Worm (Caenorhabditis elegans): Measurements from ENCODE around the gene K08D9.9.

K08D9.9 gene

DNA sequence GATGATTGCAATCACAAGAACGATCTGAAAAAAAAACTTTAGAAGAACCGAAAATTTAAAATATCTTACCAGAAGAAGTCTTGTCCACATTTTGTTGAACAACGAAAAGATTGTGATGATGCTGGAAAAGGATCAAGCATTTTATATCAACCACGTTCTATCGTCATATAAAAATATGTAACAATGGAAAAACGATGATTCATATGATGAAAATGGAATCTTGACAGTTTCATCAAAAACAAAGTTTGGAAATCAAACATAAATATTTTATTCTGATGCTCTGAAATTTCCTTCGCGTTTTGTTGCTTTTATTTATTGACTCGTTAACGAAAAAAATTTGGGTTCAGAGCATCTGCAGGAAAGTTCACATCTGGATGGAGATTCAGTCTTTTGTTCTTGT is at the start of gene K08D9.9, which contains the start of gene str-16:
Gene K08D9.9, minus strand, starts transcription at position 101 of the 400 bp plus-strand sequence.
Gene str-16, plus strand, starts transcription at position 266 of the 400 bp plus-strand sequence.
- TF ChIP-seq ztf-4 (tag; optimal IDR thresholded peaks at IDR 0.05) (no peak), pha-4 (tag; optimal IDR thresholded peaks at IDR 0.05) (no peak), eor-1 (tag; optimal IDR thresholded peaks at IDR 0.05) (no peak), lin-15B (tag; optimal IDR thresholded peaks at IDR 0.05) (no peak), nhr-25 (tag; optimal IDR thresholded peaks at IDR 0.05) (no peak), sea-2 (GFP tag; optimal IDR thresholded peaks at IDR 0.05) (no peak), nfya-1 (tag; optimal IDR thresholded peaks at IDR 0.05; ENCODE audit: insufficient read depth) (no peak), elt-1 (tag; optimal IDR thresholded peaks at IDR 0.05) (no peak), mdl-1 (tag; optimal IDR thresholded peaks at IDR 0.05) (no peak), nhr-12 (tag; optimal IDR thresholded peaks at IDR 0.05) (no peak), snpc-4 (tag; optimal IDR thresholded peaks at IDR 0.05) (no peak), ceh-16 (tag; optimal IDR thresholded peaks at IDR 0.05) (no peak), unc-62 (GFP tag; optimal IDR thresholded peaks at IDR 0.05) (no peak), unc-39 (tag; optimal IDR thresholded peaks at IDR 0.05) (no peak)

DNA sequence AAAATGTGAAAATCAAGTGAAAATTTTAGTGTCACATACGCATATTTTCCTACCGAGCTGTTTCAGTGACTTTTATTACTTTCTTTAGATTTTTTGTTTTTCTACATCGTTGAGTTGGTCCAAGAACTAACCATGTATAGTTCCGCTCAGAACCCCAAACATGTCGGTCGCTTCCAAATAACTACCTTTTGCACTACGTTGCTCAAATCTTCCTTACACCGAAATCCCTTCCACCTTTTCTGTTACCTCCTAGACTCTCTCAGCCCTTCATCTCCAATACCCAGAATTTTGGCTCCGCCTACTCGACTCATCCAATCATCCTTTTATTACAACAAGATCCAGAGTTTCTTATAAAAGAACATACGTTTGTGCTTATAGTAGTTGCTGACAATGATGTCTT is 48.1 kb upstream of the K08D9.9 start, which contains the start of gene F35F10.5:
Gene F35F10.5, plus strand, starts transcription at position 301 of the 400 bp plus-strand sequence.
- TF ChIP-seq elt-3 (tag; optimal IDR thresholded peaks at IDR 0.05) (no peak), mml-1 (tag; optimal IDR thresholded peaks at IDR 0.05) (no peak), fkh-10 (GFP tag; optimal IDR thresholded peaks at IDR 0.05) (no peak), sea-2 (GFP tag; optimal IDR thresholded peaks at IDR 0.05) (no peak), nfya-1 (tag; optimal IDR thresholded peaks at IDR 0.05; ENCODE audit: insufficient read depth) (no peak), aly-2 (tag; optimal IDR thresholded peaks at IDR 0.05) (no peak), snpc-4 (tag; optimal IDR thresholded peaks at IDR 0.05) (no peak), zag-1 (tag; optimal IDR thresholded peaks at IDR 0.05) (no peak), nhr-67 (tag; optimal IDR thresholded peaks at IDR 0.05) (no peak)

DNA sequence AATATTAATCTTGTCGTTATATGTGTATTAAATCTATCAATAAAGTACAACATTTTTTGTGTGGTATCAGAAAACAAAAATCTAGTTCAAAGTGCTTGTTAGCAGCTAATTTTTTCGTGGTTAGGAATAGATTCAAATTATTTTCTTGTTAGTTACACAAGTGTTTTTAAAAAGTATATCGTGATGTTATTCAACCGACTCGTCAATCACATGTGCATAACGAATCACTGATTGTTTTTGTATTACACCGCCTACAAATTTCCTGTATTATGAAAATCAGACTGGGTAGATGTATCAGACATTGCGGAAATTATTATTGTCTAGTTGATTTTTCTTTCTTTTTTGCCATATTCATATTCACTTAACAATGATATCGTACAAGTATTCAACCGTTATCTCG is 46.4 kb upstream of the K08D9.9 start, which contains the start of gene str-64:
Gene str-64, plus strand, starts transcription at position 301 of the 400 bp plus-strand sequence.
- no peak for TF ChIP-seq ceh-9 (tag; optimal IDR thresholded peaks at IDR 0.05)
- no peak for TF ChIP-seq nfya-1 (tag; optimal IDR thresholded peaks at IDR 0.05; ENCODE audit: insufficient read depth)
- no peak for TF ChIP-seq mml-1 (tag; optimal IDR thresholded peaks at IDR 0.05)
- no peak for TF ChIP-seq sea-2 (GFP tag; optimal IDR thresholded peaks at IDR 0.05)
- no peak for TF ChIP-seq elt-3 (tag; optimal IDR thresholded peaks at IDR 0.05)
- no peak for TF ChIP-seq snpc-4 (tag; optimal IDR thresholded peaks at IDR 0.05)
- no peak for TF ChIP-seq fos-1 (tag; optimal IDR thresholded peaks at IDR 0.05)
- no peak for TF ChIP-seq eor-1 (tag; optimal IDR thresholded peaks at IDR 0.05)
- TF ChIP-seq lin-15B (tag; optimal IDR thresholded peaks at IDR 0.05): no peak
- no peak for TF ChIP-seq elt-2 (tag; optimal IDR thresholded peaks at IDR 0.05)
- TF ChIP-seq fkh-10 (GFP tag; optimal IDR thresholded peaks at IDR 0.05): no peak
- no peak for TF ChIP-seq aly-2 (tag; optimal IDR thresholded peaks at IDR 0.05)
- TF ChIP-seq nhr-11 (tag; optimal IDR thresholded peaks at IDR 0.05): no peak
- no peak for TF ChIP-seq ztf-11 (tag; optimal IDR thresholded peaks at IDR 0.05)
- no peak for TF ChIP-seq mdl-1 (tag; optimal IDR thresholded peaks at IDR 0.05)
- TF ChIP-seq egl-5 (tag; optimal IDR thresholded peaks at IDR 0.05): no peak

DNA sequence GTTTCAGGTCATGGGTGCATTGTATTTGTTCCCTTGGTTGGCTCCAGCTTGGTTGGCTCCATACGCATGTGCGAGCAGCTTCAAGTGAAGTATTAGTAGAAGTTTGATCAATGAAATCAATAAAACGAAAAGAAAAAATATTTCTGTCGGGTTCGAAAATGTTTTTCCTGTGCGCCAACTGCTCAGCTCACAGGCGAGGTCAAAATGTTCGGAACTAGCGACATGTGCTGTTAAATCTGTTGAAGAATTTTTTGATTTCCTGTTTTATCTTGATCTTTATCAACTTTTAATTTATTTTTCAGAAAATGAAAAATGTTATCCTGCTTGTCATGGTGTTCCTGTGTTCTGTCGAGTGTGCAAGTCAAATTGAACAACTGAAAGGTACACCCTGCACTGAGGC is 45.0 kb upstream of the K08D9.9 start, which contains the start of gene T28A11.25:
Gene T28A11.25, plus strand, starts transcription at position 301 of the 400 bp plus-strand sequence.
- no peak for TF ChIP-seq elt-3 (tag; optimal IDR thresholded peaks at IDR 0.05)
- no peak for TF ChIP-seq elt-1 (tag; optimal IDR thresholded peaks at IDR 0.05)
- no peak for TF ChIP-seq unc-62 (GFP tag; optimal IDR thresholded peaks at IDR 0.05)
- TF ChIP-seq nfya-1 (tag; optimal IDR thresholded peaks at IDR 0.05; ENCODE audit: insufficient read depth): no peak
- no peak for TF ChIP-seq ZK546.5 (tag; optimal IDR thresholded peaks at IDR 0.05)
- TF ChIP-seq elt-2 (tag; optimal IDR thresholded peaks at IDR 0.05): no peak
- TF ChIP-seq ztf-4 (tag; optimal IDR thresholded peaks at IDR 0.05): no peak
- no peak for TF ChIP-seq pqm-1 (tag; optimal IDR thresholded peaks at IDR 0.05)
- TF ChIP-seq ceh-9 (tag; optimal IDR thresholded peaks at IDR 0.05): no peak
- no peak for TF ChIP-seq nhr-76 (tag; optimal IDR thresholded peaks at IDR 0.05)
- no peak for TF ChIP-seq snpc-4 (tag; optimal IDR thresholded peaks at IDR 0.05)
- no peak for TF ChIP-seq hmg-11 (tag; optimal IDR thresholded peaks at IDR 0.05)

DNA sequence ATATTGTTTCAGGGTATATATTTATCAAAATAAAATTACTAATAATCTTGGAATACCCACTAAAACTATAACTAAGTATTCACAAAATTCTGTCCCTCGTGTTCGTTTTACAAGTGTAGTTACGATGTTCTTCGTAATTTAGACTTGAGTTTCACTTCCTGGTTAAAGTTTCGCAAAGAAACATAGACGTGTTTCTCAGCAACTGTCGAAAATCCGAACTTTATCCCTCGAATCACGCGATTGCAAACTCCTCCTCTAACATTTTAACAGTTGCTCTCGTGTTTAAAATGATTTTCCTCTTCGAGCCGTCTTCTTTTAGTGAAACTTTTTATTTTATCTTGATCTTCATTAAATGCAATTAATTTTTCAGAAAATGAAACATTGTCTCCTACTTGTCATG is 43.5 kb upstream of the K08D9.9 start, which contains the start of gene T28A11.2:
Gene T28A11.2, plus strand, starts transcription at position 371 of the 400 bp plus-strand sequence.
- TF ChIP-seq unc-39 (tag; optimal IDR thresholded peaks at IDR 0.05): no peak
- no peak for TF ChIP-seq ceh-28 (tag; optimal IDR thresholded peaks at IDR 0.05)
- TF ChIP-seq fkh-10 (GFP tag; optimal IDR thresholded peaks at IDR 0.05): no peak
- no peak for TF ChIP-seq nhr-67 (tag; optimal IDR thresholded peaks at IDR 0.05)
- no peak for TF ChIP-seq nhr-12 (tag; optimal IDR thresholded peaks at IDR 0.05)
- no peak for TF ChIP-seq elt-1 (tag; optimal IDR thresholded peaks at IDR 0.05)
- TF ChIP-seq unc-62 (GFP tag; optimal IDR thresholded peaks at IDR 0.05): no peak
- TF ChIP-seq pha-4 (tag; optimal IDR thresholded peaks at IDR 0.05): no peak
- TF ChIP-seq nhr-237 (tag; optimal IDR thresholded peaks at IDR 0.05): no peak
- no peak for TF ChIP-seq lin-15B (tag; optimal IDR thresholded peaks at IDR 0.05)
- no peak for TF ChIP-seq pqm-1 (tag; optimal IDR thresholded peaks at IDR 0.05)
- TF ChIP-seq ceh-9 (tag; optimal IDR thresholded peaks at IDR 0.05): no peak
- no peak for TF ChIP-seq lsy-12 (tag; optimal IDR thresholded peaks at IDR 0.05)
- no peak for TF ChIP-seq ceh-16 (tag; optimal IDR thresholded peaks at IDR 0.05)
- no peak for TF ChIP-seq ZK546.5 (tag; optimal IDR thresholded peaks at IDR 0.05)
- no peak for TF ChIP-seq nhr-11 (tag; optimal IDR thresholded peaks at IDR 0.05)
- TF ChIP-seq mml-1 (tag; optimal IDR thresholded peaks at IDR 0.05): no peak
- no peak for TF ChIP-seq R02D3.7 (tag; optimal IDR thresholded peaks at IDR 0.05)
- TF ChIP-seq nhr-23 (tag; optimal IDR thresholded peaks at IDR 0.05): no peak

Measured in whole organism, L3 larva.